Worm (Caenorhabditis elegans) whole organism, L3 larva: ENCODE measurements around the gene C03B1.10.

Source experiments
- aly-2 ChIP-seq: fragments of 150-350 bp; optimal IDR thresholded peaks from 2 replicates; lab custom pipeline; 2014; ENCODE audit warnings: missing biosample characterization, missing genetic modification characterization
- ceh-16 ChIP-seq: sonication (generic microtip); optimal IDR thresholded peaks from 2 replicates; lab custom pipeline; 2017; ENCODE audit warnings: missing biosample characterization, missing genetic modification characterization
- ceh-82 ChIP-seq: fragments of 150-350 bp; optimal IDR thresholded peaks from 2 replicates; lab custom pipeline; 2014; ENCODE audit warnings: missing biosample characterization, missing genetic modification characterization
- egl-27 ChIP-seq: sonication (generic microtip); optimal IDR thresholded peaks from 4 replicates; lab custom pipeline; 2017; ENCODE audit warnings: missing biosample characterization, missing genetic modification reagents, missing genetic modification characterization
- fkh-10 ChIP-seq: sonication (generic microtip); optimal IDR thresholded peaks from 2 replicates; lab custom pipeline; 2017; ENCODE audit warnings: missing biosample characterization, missing genetic modification reagents, missing genetic modification characterization
- mml-1 ChIP-seq: fragments of 150-350 bp; sonication (generic microtip); optimal IDR thresholded peaks from 3 replicates; lab custom pipeline; 2014; ENCODE audit warnings: missing biosample characterization, missing genetic modification characterization
- nfya-1 ChIP-seq: sonication (generic microtip); optimal IDR thresholded peaks from 2 replicates; lab custom pipeline; 2017; ENCODE audit warnings: missing genetic modification characterization, mild to moderate bottlenecking, missing compliant biosample characterization, antibody characterized with exemption, moderate library complexity; ENCODE audit not compliant: insufficient read depth
- nhr-12 ChIP-seq: fragments of 150-350 bp; optimal IDR thresholded peaks from 2 replicates; lab custom pipeline; 2014; ENCODE audit warnings: missing biosample characterization, missing genetic modification characterization
- nhr-237 ChIP-seq: fragments of 150-350 bp; optimal IDR thresholded peaks from 2 replicates; lab custom pipeline; 2014; ENCODE audit warnings: missing biosample characterization, missing genetic modification characterization
- nhr-25 ChIP-seq: sonication (generic microtip); optimal IDR thresholded peaks from 2 replicates; lab custom pipeline; 2017; ENCODE audit warnings: missing biosample characterization, missing genetic modification characterization
- nhr-28 ChIP-seq: fragments of 150-350 bp; optimal IDR thresholded peaks from 2 replicates; lab custom pipeline; 2014; ENCODE audit warnings: missing biosample characterization, missing genetic modification characterization
- nhr-76 ChIP-seq: fragments of 150-350 bp; sonication (generic microtip); optimal IDR thresholded peaks from 5 replicates; lab custom pipeline; 2014; ENCODE audit warnings: missing biosample characterization, missing genetic modification characterization
- tbx-2 ChIP-seq: sonication (generic microtip); optimal IDR thresholded peaks from 2 replicates; lab custom pipeline; 2016; ENCODE audit warnings: mild to moderate bottlenecking, missing genetic modification characterization, missing compliant biosample characterization
- ztf-4 ChIP-seq: fragments of 150-350 bp; optimal IDR thresholded peaks from 2 replicates; lab custom pipeline; 2014; ENCODE audit warnings: missing biosample characterization, missing genetic modification characterization

- TF ChIP-seq nfya-1 (tag; lab: Kevin White, UChicago) (no peak), nhr-76 (no peak), egl-27 (tag; lab: Kevin White, UChicago) (no peak), aly-2 (tag; lab: Kevin White, UChicago) (no peak), nhr-25 (tag; lab: Kevin White, UChicago) (no peak), nhr-28 (no peak), nhr-12 (no peak), ztf-4 (tag; lab: Kevin White, UChicago) (no peak), ceh-16 (tag; lab: Kevin White, UChicago) (no peak), fkh-10 (GFP tag; lab: Kevin White, UChicago) (no peak), ceh-82 (tag; lab: Kevin White, UChicago) (no peak), nhr-237 (tag; lab: Kevin White, UChicago) (no peak), tbx-2 (no peak), mml-1 (no peak)
These were observed 3.9 kb downstream of the C03B1.10 start for ce11 chrX:6353763-6354162.
